Fruit fly (Drosophila melanogaster) whole organism, embryonic: ENCODE results near the gene CG5828.

ENCODE experiments used
- Aef1 ChIP-seq: fragments of 200-800 bp; sonication (Bioruptor generic); IDR thresholded peaks from 3 replicates; pipeline ENCODE4 v1.3.6; 2022; ENCODE audit warnings: missing biosample characterization, missing genetic modification characterization
- BtbVII ChIP-seq: fragments of 200-800 bp; sonication (Bioruptor generic); optimal IDR thresholded peaks from 3 replicates; lab custom pipeline; 2017; ENCODE audit warnings: missing biosample characterization, mild to moderate bottlenecking, missing genetic modification characterization
- CG10147 ChIP-seq: fragments of 200-800 bp; sonication (Bioruptor generic); optimal IDR thresholded peaks from 2 replicates; lab custom pipeline; 2019; ENCODE audit warnings: missing biosample characterization, mild to moderate bottlenecking, missing genetic modification characterization, moderate library complexity
- CG10267 ChIP-seq: fragments of 200-800 bp; sonication (Bioruptor generic); optimal IDR thresholded peaks from 2 replicates; lab custom pipeline; 2018; ENCODE audit warnings: missing biosample characterization, mild to moderate bottlenecking, missing genetic modification characterization, moderate library complexity
- CG10274 ChIP-seq: fragments of 200-800 bp; sonication (Bioruptor generic); optimal IDR thresholded peaks from 3 replicates; lab custom pipeline; 2017; ENCODE audit warnings: missing biosample characterization, mild to moderate bottlenecking, missing genetic modification characterization
- CG11456 ChIP-seq: fragments of 200-800 bp; sonication (Bioruptor generic); IDR thresholded peaks from 3 replicates; pipeline ENCODE4 v1.3.6; 2022; ENCODE audit warnings: missing biosample characterization, missing genetic modification characterization
- CG13894 ChIP-seq: fragments of 200-800 bp; sonication (Bioruptor generic); optimal IDR thresholded peaks from 3 replicates; lab custom pipeline; 2018; ENCODE audit warnings: missing biosample characterization, mild to moderate bottlenecking, missing genetic modification characterization, moderate library complexity
- CG14441 ChIP-seq: fragments of 200-800 bp; sonication (Bioruptor generic); IDR thresholded peaks from 2 replicates; pipeline ENCODE4 v1.3.6; 2022; ENCODE audit warnings: missing biosample characterization, missing genetic modification characterization
- CG14710 ChIP-seq: fragments of 200-800 bp; sonication (Bioruptor generic); optimal IDR thresholded peaks from 3 replicates; lab custom pipeline; 2019; ENCODE audit warnings: missing biosample characterization, mild to moderate bottlenecking, missing genetic modification characterization, moderate library complexity
- CG2120 ChIP-seq: fragments of 200-800 bp; sonication (Bioruptor generic); optimal IDR thresholded peaks from 3 replicates; lab custom pipeline; 2016; ENCODE audit warnings: missing biosample characterization, missing genetic modification characterization
- CG42726 ChIP-seq: fragments of 200-800 bp; sonication (Bioruptor generic); IDR thresholded peaks from 2 replicates; pipeline ENCODE4 v1.3.6; 2022; ENCODE audit warnings: missing biosample characterization, missing genetic modification characterization; ENCODE audit not compliant: partially characterized antibody
- CG4282 ChIP-seq: fragments of 200-800 bp; sonication (Bioruptor generic); optimal IDR thresholded peaks from 2 replicates; lab custom pipeline; 2016; ENCODE audit warnings: missing biosample characterization, missing genetic modification characterization
- CG4617 ChIP-seq: fragments of 200-800 bp; sonication (Bioruptor generic); optimal IDR thresholded peaks from 3 replicates; lab custom pipeline; 2016; ENCODE audit warnings: missing biosample characterization, missing genetic modification characterization, borderline replicate concordance
- CG6654 ChIP-seq: fragments of 200-800 bp; sonication (Bioruptor generic); optimal IDR thresholded peaks from 2 replicates; lab custom pipeline; 2017; ENCODE audit warnings: missing biosample characterization, mild to moderate bottlenecking, missing genetic modification characterization
- CG7271 ChIP-seq: fragments of 200-800 bp; sonication (Bioruptor generic); optimal IDR thresholded peaks from 2 replicates; lab custom pipeline; 2018; ENCODE audit warnings: missing biosample characterization, mild to moderate bottlenecking, missing genetic modification characterization, moderate library complexity
- CG7556 ChIP-seq: fragments of 200-800 bp; sonication (Bioruptor generic); optimal IDR thresholded peaks from 2 replicates; lab custom pipeline; 2017; ENCODE audit warnings: missing biosample characterization, mild to moderate bottlenecking, missing genetic modification characterization
- CG8924 ChIP-seq: fragments of 200-800 bp; optimal IDR thresholded peaks from 3 replicates; lab custom pipeline; 2019; ENCODE audit warnings: missing biosample characterization, mild to moderate bottlenecking, missing genetic modification characterization, moderate library complexity
- CG8944 ChIP-seq: fragments of 200-800 bp; sonication (Bioruptor generic); optimal IDR thresholded peaks from 3 replicates; lab custom pipeline; 2016; ENCODE audit warnings: missing biosample characterization, missing genetic modification characterization
- CG9727 ChIP-seq: fragments of 200-800 bp; sonication (Bioruptor generic); optimal IDR thresholded peaks from 3 replicates; lab custom pipeline; 2017; ENCODE audit warnings: missing biosample characterization, mild to moderate bottlenecking, missing genetic modification characterization
- CG9876 ChIP-seq: fragments of 200-800 bp; sonication (Bioruptor generic); optimal IDR thresholded peaks from 2 replicates; lab custom pipeline; 2016; ENCODE audit warnings: missing biosample characterization, missing genetic modification characterization
- Chrac-16 ChIP-seq: fragments of 200-800 bp; sonication (Bioruptor generic); optimal IDR thresholded peaks from 3 replicates; lab custom pipeline; 2016; ENCODE audit warnings: missing biosample characterization, missing genetic modification characterization
- D19B ChIP-seq: fragments of 200-800 bp; sonication (Bioruptor generic); optimal IDR thresholded peaks from 2 replicates; lab custom pipeline; 2017; ENCODE audit warnings: missing biosample characterization, mild to moderate bottlenecking, missing genetic modification characterization
- ERR ChIP-seq: fragments of 200-800 bp; sonication (Bioruptor generic); optimal IDR thresholded peaks from 2 replicates; lab custom pipeline; 2016; ENCODE audit warnings: missing biosample characterization, missing genetic modification characterization
- Ets65A ChIP-seq: fragments of 200-800 bp; sonication (Bioruptor generic); peaks from one replicate; lab custom pipeline; 2016; ENCODE audit warnings: missing biosample characterization, missing genetic modification characterization
- H15 ChIP-seq: fragments of 200-800 bp; sonication (Bioruptor generic); IDR thresholded peaks from 3 replicates; pipeline ENCODE4 v1.3.6; 2022; ENCODE audit warnings: missing biosample characterization, missing genetic modification characterization
- HLH3B ChIP-seq: fragments of 200-800 bp; sonication (Bioruptor generic); IDR thresholded peaks from 2 replicates; pipeline ENCODE4 v1.3.6; 2022; ENCODE audit warnings: missing biosample characterization, missing genetic modification characterization
- HmgD ChIP-seq: fragments of 200-800 bp; sonication (Bioruptor generic); optimal IDR thresholded peaks from 3 replicates; lab custom pipeline; 2016; ENCODE audit warnings: missing biosample characterization, missing genetic modification characterization
- Lhr ChIP-seq: fragments of 200-800 bp; sonication (Bioruptor generic); optimal IDR thresholded peaks from 3 replicates; lab custom pipeline; 2017; ENCODE audit warnings: mild to moderate bottlenecking, missing biosample characterization, missing genetic modification reagents, missing genetic modification characterization
- Opbp ChIP-seq: fragments of 200-800 bp; sonication (Bioruptor generic); IDR thresholded peaks from 3 replicates; pipeline ENCODE4 v1.3.6; 2022; ENCODE audit warnings: missing biosample characterization, missing genetic modification characterization; ENCODE audit not compliant: partially characterized antibody
- PHDP ChIP-seq: fragments of 200-800 bp; sonication (Bioruptor generic); optimal IDR thresholded peaks from 3 replicates; lab custom pipeline; 2018; ENCODE audit warnings: missing biosample characterization, mild to moderate bottlenecking, missing genetic modification characterization, moderate library complexity
- Rx ChIP-seq: fragments of 200-800 bp; sonication (Bioruptor generic); IDR thresholded peaks from 2 replicates; pipeline ENCODE4 v1.3.6; 2022; ENCODE audit warnings: missing biosample characterization, missing genetic modification characterization
- ase ChIP-seq: fragments of 200-800 bp; sonication (Bioruptor generic); IDR thresholded peaks from 3 replicates; pipeline ENCODE4 v1.3.6; 2022; ENCODE audit warnings: missing biosample characterization, missing genetic modification characterization
- br ChIP-seq: fragments of >200 bp; optimal IDR thresholded peaks from 2 replicates; lab custom pipeline; 2017
- chm ChIP-seq: fragments of 200-800 bp; sonication (Bioruptor generic); IDR thresholded peaks from 2 replicates; pipeline ENCODE4 v1.3.6; 2022; ENCODE audit warnings: missing biosample characterization, missing genetic modification characterization
- cwo ChIP-seq: fragments of 200-800 bp; sonication (Bioruptor generic); optimal IDR thresholded peaks from 3 replicates; lab custom pipeline; 2017; ENCODE audit warnings: missing biosample characterization, missing genetic modification characterization, mild to moderate bottlenecking, moderate library complexity, missing genetic modification reagents
- da ChIP-seq: fragments of 200-800 bp; sonication (Bioruptor generic); optimal IDR thresholded peaks from 2 replicates; lab custom pipeline; 2016; ENCODE audit warnings: missing biosample characterization, missing genetic modification characterization
- ems ChIP-seq: fragments of 200-800 bp; sonication (Bioruptor generic); optimal IDR thresholded peaks from 3 replicates; lab custom pipeline; 2016; ENCODE audit warnings: missing biosample characterization, missing genetic modification characterization
- exex ChIP-seq: fragments of 200-800 bp; sonication (Bioruptor generic); optimal IDR thresholded peaks from 4 replicates; lab custom pipeline; 2018; ENCODE audit warnings: missing biosample characterization, mild to moderate bottlenecking, missing genetic modification characterization, moderate library complexity
- hbn ChIP-seq: fragments of 200-800 bp; sonication (Bioruptor generic); IDR thresholded peaks from 2 replicates; pipeline ENCODE4 v1.3.6; 2022; ENCODE audit warnings: missing biosample characterization, missing genetic modification characterization; ENCODE audit not compliant: partially characterized antibody
- hth ChIP-seq: fragments of >200 bp; optimal IDR thresholded peaks from 2 replicates; lab custom pipeline; 2017; ENCODE audit warnings: inconsistent platforms
- inv ChIP-seq: fragments of 200-800 bp; sonication (Bioruptor generic); IDR thresholded peaks from 2 replicates; pipeline ENCODE4 v1.3.6; 2022; ENCODE audit warnings: missing biosample characterization, missing genetic modification characterization; ENCODE audit not compliant: partially characterized antibody
- lilli ChIP-seq: fragments of 200-800 bp; sonication (Bioruptor generic); optimal IDR thresholded peaks from 3 replicates; lab custom pipeline; 2016; ENCODE audit warnings: missing biosample characterization, missing genetic modification characterization
- lola ChIP-seq, 3 experiments: fragments of >200 bp in 2 of 3; fragments of 200-800 bp in 1 of 3; sonication (Bioruptor generic) in 1 of 3; optimal IDR thresholded peaks; 2 replicates each; lab custom pipeline; 2017 to 2019; ENCODE audit warnings: missing biosample characterization in 3 of 3, missing genetic modification characterization in 3 of 3, mild to moderate bottlenecking in 1 of 3, moderate library complexity in 1 of 3
- nmo ChIP-seq: fragments of 200-800 bp; sonication (Bioruptor generic); optimal IDR thresholded peaks from 2 replicates; lab custom pipeline; 2018; ENCODE audit warnings: missing biosample characterization, mild to moderate bottlenecking, missing genetic modification characterization, moderate library complexity
- org-1 ChIP-seq: fragments of 200-800 bp; sonication (Bioruptor generic); optimal IDR thresholded peaks from 2 replicates; lab custom pipeline; 2017; ENCODE audit warnings: missing biosample characterization, missing genetic modification characterization
- p53 ChIP-seq: fragments of 200-800 bp; sonication (Bioruptor generic); optimal IDR thresholded peaks from 2 replicates; lab custom pipeline; 2016; ENCODE audit warnings: missing biosample characterization, missing genetic modification characterization
- phol ChIP-seq: fragments of 200-800 bp; sonication (Bioruptor generic); optimal IDR thresholded peaks from 3 replicates; lab custom pipeline; 2018; ENCODE audit warnings: missing biosample characterization, mild to moderate bottlenecking, missing genetic modification characterization, moderate library complexity
- schlank ChIP-seq: fragments of 200-800 bp; sonication (Bioruptor generic); optimal IDR thresholded peaks from 2 replicates; lab custom pipeline; 2018; ENCODE audit warnings: missing biosample characterization, mild to moderate bottlenecking, missing genetic modification characterization
- sd ChIP-seq: fragments of 200-800 bp; sonication (Bioruptor generic); optimal IDR thresholded peaks from 3 replicates; lab custom pipeline; 2018; ENCODE audit warnings: missing biosample characterization, mild to moderate bottlenecking, missing genetic modification characterization, moderate library complexity
- wdn ChIP-seq: fragments of 200-800 bp; sonication (Bioruptor generic); IDR thresholded peaks from 2 replicates; pipeline ENCODE4 v1.3.6; 2022; ENCODE audit warnings: missing biosample characterization, missing genetic modification characterization

The CG5828 gene

dm6 chr2L:5059645-5060254, 34.0 kb upstream of the CG5828 start, which contains the start of gene Rpn11 (continued):
- no peak for TF ChIP-seq ase (GFP tag; lab: Robert Waterston, UW)
- TF ChIP-seq lola (GFP tag; optimal IDR thresholded peaks at IDR 0.05; lab: Kevin White, UChicago), result peak in 1 of 3 experiments; percentile 80
- TF ChIP-seq wdn, result no peak
- TF ChIP-seq CG9727 (GFP tag; lab: Kevin White, UChicago), result peak; percentile 79
- TF ChIP-seq Rx (GFP tag; lab: Robert Waterston, UW), result no peak
- TF ChIP-seq exex (tag; lab: Kevin White, UChicago), result peak; percentile 25
- TF ChIP-seq CG42726 (GFP tag; lab: Robert Waterston, UW), result no peak
- peak; percentile 90 for TF ChIP-seq CG10267
- TF ChIP-seq H15 (GFP tag; lab: Robert Waterston, UW), result no peak
- no peak for TF ChIP-seq HmgD (GFP tag; lab: Kevin White, UChicago)
- TF ChIP-seq PHDP (tag; lab: Kevin White, UChicago), result peak; percentile 44
- no peak for TF ChIP-seq org-1 (GFP tag; lab: Kevin White, UChicago)
- no peak for TF ChIP-seq chm
- TF ChIP-seq CG8924 (tag; lab: Kevin White, UChicago), result peak; percentile 77
- TF ChIP-seq CG10274 (GFP tag; lab: Kevin White, UChicago), result no peak
- TF ChIP-seq CG14441 (GFP tag; lab: Robert Waterston, UW), result peak; percentile 14; the same call in 1 of the 2 replicates
- peak; percentile 41 for TF ChIP-seq sd (tag; lab: Kevin White, UChicago)
- TF ChIP-seq BtbVII (GFP tag; lab: Kevin White, UChicago), result peak; percentile 24
- TF ChIP-seq ems (GFP tag; lab: Kevin White, UChicago), result peak; percentile 13
- peak; percentile 72 for TF ChIP-seq CG10147
- peak; percentile 47; the same call in 1 of the 3 replicates for TF ChIP-seq Opbp
- TF ChIP-seq schlank (tag; lab: Kevin White, UChicago), result no peak
- no peak for TF ChIP-seq CG7271 (tag; lab: Kevin White, UChicago)
- peak; percentile 51 for TF ChIP-seq Chrac-16 (GFP tag; lab: Kevin White, UChicago)
- peak; percentile 43 for TF ChIP-seq Lhr (GFP tag; lab: Kevin White, UChicago)
- TF ChIP-seq p53 (GFP tag; lab: Kevin White, UChicago), result no peak
- no peak for TF ChIP-seq CG8944 (GFP tag; lab: Kevin White, UChicago)
- TF ChIP-seq CG4282 (GFP tag; lab: Kevin White, UChicago), result no peak
- TF ChIP-seq cwo (GFP tag; lab: Kevin White, UChicago), result peak; percentile 27
- peak; percentile 77 for TF ChIP-seq phol
- TF ChIP-seq hth, result no peak
- TF ChIP-seq da (GFP tag; lab: Kevin White, UChicago), result no peak
- no peak for TF ChIP-seq CG9876 (GFP tag; lab: Kevin White, UChicago)
- 0 out of 3 replicates have a peak, but pooled peaks have one; percentile 17 for TF ChIP-seq Aef1
- TF ChIP-seq CG4617 (GFP tag; lab: Kevin White, UChicago), result peak; percentile 54
- peak; percentile 68 for TF ChIP-seq CG2120 (GFP tag; lab: Kevin White, UChicago)
- TF ChIP-seq HLH3B (GFP tag; lab: Robert Waterston, UW), result peak; percentile 31; the same call in 1 of the 2 replicates
- no peak for TF ChIP-seq br (lab: Kevin White, UChicago)
- no peak for TF ChIP-seq inv (GFP tag; lab: Robert Waterston, UW)
- no peak for TF ChIP-seq ERR
- TF ChIP-seq D19B (GFP tag; lab: Kevin White, UChicago), result peak; percentile 20
- TF ChIP-seq CG7556 (GFP tag; lab: Kevin White, UChicago), result peak; percentile 72
- TF ChIP-seq CG6654 (GFP tag; lab: Kevin White, UChicago), result no peak
- TF ChIP-seq CG11456 (GFP tag; lab: Robert Waterston, UW), result no peak; the same call in 2 of the 3 replicates
- peak; percentile 59 for TF ChIP-seq lilli (GFP tag; lab: Kevin White, UChicago)
- peak; percentile 35; the same call in 1 of the 2 replicates for TF ChIP-seq hbn (GFP tag; lab: Robert Waterston, UW)
- TF ChIP-seq CG14710, result peak; percentile 87
- peak; percentile 59 for TF ChIP-seq Ets65A (GFP tag; lab: Kevin White, UChicago)
- peak; percentile 60 for TF ChIP-seq CG13894 (tag; lab: Kevin White, UChicago)
- TF ChIP-seq nmo (GFP tag; lab: Kevin White, UChicago), result peak; percentile 80
